Fruit fly (Drosophila melanogaster) whole organism, embryonic: ENCODE data around the gene CG17764.

Experiments used
- Awh ChIP-seq: fragments of 200-800 bp; sonication (Bioruptor generic); IDR thresholded peaks from 2 replicates; pipeline ENCODE4, ENCODE4 v1.3.6; 2022; ENCODE audit warnings: missing biosample characterization, missing genetic modification characterization
- Bteb2 ChIP-seq: fragments of 200-800 bp; sonication (Bioruptor generic); optimal IDR thresholded peaks from 2 replicates; lab custom pipeline; 2016; ENCODE audit warnings: missing biosample characterization, missing genetic modification characterization
- CG10209 ChIP-seq: fragments of 200-800 bp; sonication (Bioruptor generic); optimal IDR thresholded peaks from 3 replicates; lab custom pipeline; 2017; ENCODE audit warnings: missing biosample characterization, mild to moderate bottlenecking, missing genetic modification characterization, missing genetic modification reagents
- CG10321 ChIP-seq: fragments of 200-800 bp; sonication (Bioruptor generic); IDR thresholded peaks from 2 replicates; pipeline ENCODE4 v1.3.6; 2022; ENCODE audit warnings: missing biosample characterization, missing genetic modification characterization
- CG10366 ChIP-seq: fragments of 200-800 bp; sonication (Bioruptor generic); IDR thresholded peaks from 2 replicates; pipeline ENCODE4 v1.3.6; 2022; ENCODE audit warnings: missing biosample characterization, missing genetic modification characterization
- CG10565 ChIP-seq: fragments of 200-800 bp; sonication (Bioruptor generic); optimal IDR thresholded peaks from 3 replicates; lab custom pipeline; 2016; ENCODE audit warnings: missing biosample characterization, mild to moderate bottlenecking, missing genetic modification characterization
- CG11247 ChIP-seq: fragments of 200-800 bp; sonication (Bioruptor generic); IDR thresholded peaks from 2 replicates; pipeline ENCODE4 v1.3.6; 2022; ENCODE audit warnings: missing biosample characterization, missing genetic modification characterization
- CG11560 ChIP-seq: fragments of 200-800 bp; sonication (Bioruptor generic); IDR thresholded peaks from 3 replicates; pipeline ENCODE4 v1.3.6; 2022; ENCODE audit warnings: missing biosample characterization, missing genetic modification characterization
- CG12942 ChIP-seq: fragments of 200-800 bp; sonication (Bioruptor generic); optimal IDR thresholded peaks from 3 replicates; lab custom pipeline; 2016; ENCODE audit warnings: missing biosample characterization, missing genetic modification characterization
- CG13287 ChIP-seq: fragments of 200-800 bp; sonication (Bioruptor generic); IDR thresholded peaks from 2 replicates; pipeline ENCODE4 v1.3.6; 2022; ENCODE audit warnings: missing biosample characterization, missing genetic modification characterization; ENCODE audit not compliant: partially characterized antibody
- CG13296 ChIP-seq: fragments of 200-800 bp; sonication (Bioruptor generic); optimal IDR thresholded peaks from 3 replicates; lab custom pipeline; 2018; ENCODE audit warnings: missing biosample characterization, mild to moderate bottlenecking, missing genetic modification characterization
- CG13775 ChIP-seq: fragments of 200-800 bp; sonication (Bioruptor generic); optimal IDR thresholded peaks from 3 replicates; lab custom pipeline; 2017; ENCODE audit warnings: missing biosample characterization, mild to moderate bottlenecking, missing genetic modification characterization
- CG15073 ChIP-seq: fragments of 200-800 bp; sonication (Bioruptor generic); optimal IDR thresholded peaks from 2 replicates; lab custom pipeline; 2016; ENCODE audit warnings: missing biosample characterization, missing genetic modification characterization
- CG1603 ChIP-seq: fragments of 200-800 bp; sonication (Bioruptor generic); optimal IDR thresholded peaks from 2 replicates; lab custom pipeline; 2019; ENCODE audit warnings: missing biosample characterization, mild to moderate bottlenecking, missing genetic modification characterization, moderate library complexity
- CG7928 ChIP-seq: fragments of 200-800 bp; sonication (Bioruptor generic); optimal IDR thresholded peaks from 2 replicates; lab custom pipeline; 2017; ENCODE audit warnings: missing biosample characterization, mild to moderate bottlenecking, missing genetic modification characterization
- CG8089 ChIP-seq: fragments of 200-800 bp; sonication (Bioruptor generic); optimal IDR thresholded peaks from 3 replicates; lab custom pipeline; 2016; ENCODE audit warnings: missing biosample characterization, missing genetic modification characterization
- CG9609 ChIP-seq: fragments of 200-800 bp; sonication (Bioruptor generic); optimal IDR thresholded peaks from 3 replicates; lab custom pipeline; 2016; ENCODE audit warnings: missing biosample characterization, missing genetic modification characterization
- Fer2 ChIP-seq: fragments of 200-800 bp; sonication (Bioruptor generic); optimal IDR thresholded peaks from 2 replicates; lab custom pipeline; 2018; ENCODE audit warnings: missing biosample characterization, mild to moderate bottlenecking, missing genetic modification characterization, moderate library complexity
- Hmx ChIP-seq: fragments of 200-800 bp; sonication (Bioruptor generic); optimal IDR thresholded peaks from 2 replicates; lab custom pipeline; 2016; ENCODE audit warnings: missing biosample characterization, missing genetic modification characterization
- Hr3 ChIP-seq: fragments of 200-800 bp; sonication (Bioruptor generic); optimal IDR thresholded peaks from 3 replicates; lab custom pipeline; 2016; ENCODE audit warnings: missing biosample characterization, missing genetic modification characterization
- NC2β ChIP-seq: fragments of 200-800 bp; sonication (Bioruptor generic); optimal IDR thresholded peaks from 2 replicates; lab custom pipeline; 2016; ENCODE audit warnings: missing biosample characterization, missing genetic modification characterization
- Neu2 ChIP-seq: fragments of 200-800 bp; sonication (Bioruptor generic); optimal IDR thresholded peaks from 3 replicates; lab custom pipeline; 2016; ENCODE audit warnings: missing biosample characterization, missing genetic modification characterization, borderline replicate concordance
- Sin3A ChIP-seq: fragments of >200 bp; optimal IDR thresholded peaks from 2 replicates; lab custom pipeline; 2018
- Spps ChIP-seq: fragments of 200-800 bp; sonication (Bioruptor generic); optimal IDR thresholded peaks from 2 replicates; lab custom pipeline; 2018; ENCODE audit warnings: missing biosample characterization, mild to moderate bottlenecking, missing genetic modification characterization
- Trl ChIP-seq, 3 experiments: fragments of >200 bp in 2 of 3; fragments of 200-800 bp in 1 of 3; sonication (Bioruptor generic) in 1 of 3; optimal IDR thresholded peaks; 2 replicates in 1 of 3; 3 replicates in 2 of 3; lab custom pipeline; 2016 to 2017; ENCODE audit warnings: missing biosample characterization in 1 of 3, missing genetic modification characterization in 1 of 3
- ap ChIP-seq: fragments of 200-800 bp; sonication (Bioruptor generic); IDR thresholded peaks from 2 replicates; pipeline ENCODE4 v1.3.6; 2022; ENCODE audit warnings: missing biosample characterization, missing genetic modification characterization
- ase ChIP-seq: fragments of 200-800 bp; sonication (Bioruptor generic); IDR thresholded peaks from 3 replicates; pipeline ENCODE4 v1.3.6; 2022; ENCODE audit warnings: missing biosample characterization, missing genetic modification characterization
- bcd ChIP-seq: fragments of 200-800 bp; sonication (Bioruptor generic); optimal IDR thresholded peaks from 2 replicates; lab custom pipeline; 2017; ENCODE audit warnings: missing biosample characterization, mild to moderate bottlenecking, missing genetic modification characterization
- cg ChIP-seq: fragments of 200-800 bp; sonication (Bioruptor generic); optimal IDR thresholded peaks from 3 replicates; lab custom pipeline; 2019; ENCODE audit warnings: missing biosample characterization, mild to moderate bottlenecking, missing genetic modification characterization, moderate library complexity
- dati ChIP-seq: fragments of 200-800 bp; sonication (Bioruptor generic); IDR thresholded peaks from 2 replicates; pipeline ENCODE4 v1.3.6; 2022; ENCODE audit warnings: missing biosample characterization, missing genetic modification characterization
- dmrt11E ChIP-seq: fragments of 200-800 bp; sonication (Bioruptor generic); optimal IDR thresholded peaks from 3 replicates; lab custom pipeline; 2018; ENCODE audit warnings: missing biosample characterization, mild to moderate bottlenecking, missing genetic modification characterization, moderate library complexity
- fd102C ChIP-seq: fragments of 200-800 bp; sonication (Bioruptor generic); optimal IDR thresholded peaks from 2 replicates; lab custom pipeline; 2018; ENCODE audit warnings: missing biosample characterization, mild to moderate bottlenecking, missing genetic modification characterization, moderate library complexity
- ftz-f1 ChIP-seq: fragments of 200-800 bp; sonication (Bioruptor generic); optimal IDR thresholded peaks from 2 replicates; lab custom pipeline; 2016; ENCODE audit warnings: missing biosample characterization, missing genetic modification characterization
- grn ChIP-seq: fragments of 200-800 bp; sonication (Bioruptor generic); optimal IDR thresholded peaks from 3 replicates; lab custom pipeline; 2017; ENCODE audit warnings: missing biosample characterization, missing genetic modification characterization
- h ChIP-seq: fragments of >200 bp; optimal IDR thresholded peaks from 2 replicates; lab custom pipeline; 2017
- jigr1 ChIP-seq: fragments of 200-800 bp; sonication (Bioruptor generic); IDR thresholded peaks from 3 replicates; pipeline ENCODE4 v1.3.6; 2022; ENCODE audit warnings: missing biosample characterization, missing genetic modification characterization
- lmd ChIP-seq: fragments of 200-800 bp; sonication (Bioruptor generic); IDR thresholded peaks from 2 replicates; pipeline ENCODE4 v1.3.6; 2022; ENCODE audit warnings: missing biosample characterization, missing genetic modification characterization
- lola ChIP-seq, 3 experiments: fragments of >200 bp in 2 of 3; fragments of 200-800 bp in 1 of 3; sonication (Bioruptor generic) in 1 of 3; optimal IDR thresholded peaks; 2 replicates each; lab custom pipeline; 2017 to 2019; ENCODE audit warnings: missing biosample characterization in 3 of 3, missing genetic modification characterization in 3 of 3, mild to moderate bottlenecking in 1 of 3, moderate library complexity in 1 of 3
- nom ChIP-seq: fragments of 200-800 bp; sonication (Bioruptor generic); optimal IDR thresholded peaks from 2 replicates; lab custom pipeline; 2017; ENCODE audit warnings: missing biosample characterization, missing genetic modification characterization, mild to moderate bottlenecking, moderate library complexity, missing genetic modification reagents
- odd ChIP-seq: fragments of 200-800 bp; sonication (Bioruptor generic); optimal IDR thresholded peaks from 2 replicates; lab custom pipeline; 2017; ENCODE audit warnings: missing biosample characterization, mild to moderate bottlenecking, missing genetic modification characterization
- otp ChIP-seq: fragments of 200-800 bp; sonication (Bioruptor generic); IDR thresholded peaks from 3 replicates; pipeline ENCODE4, ENCODE4 v1.3.6; 2022; ENCODE audit warnings: missing biosample characterization, missing genetic modification characterization
- pfk ChIP-seq: fragments of 200-800 bp; sonication (Bioruptor generic); optimal IDR thresholded peaks from 2 replicates; lab custom pipeline; 2018; ENCODE audit warnings: missing biosample characterization, mild to moderate bottlenecking, missing genetic modification characterization, moderate library complexity
- rib ChIP-seq: fragments of 200-800 bp; sonication (Bioruptor generic); IDR thresholded peaks from 2 replicates; pipeline ENCODE4 v1.3.6; 2022; ENCODE audit warnings: missing biosample characterization, missing genetic modification characterization
- sob ChIP-seq: fragments of 200-800 bp; sonication (Bioruptor generic); IDR thresholded peaks from 2 replicates; pipeline ENCODE4 v1.3.6; 2022; ENCODE audit warnings: missing biosample characterization, missing genetic modification characterization
- tgo ChIP-seq: fragments of 200-800 bp; sonication (Bioruptor generic); IDR thresholded peaks from 3 replicates; pipeline ENCODE4 v1.3.6; 2022; ENCODE audit warnings: missing biosample characterization, missing genetic modification characterization
- tup ChIP-seq: fragments of 200-800 bp; sonication (Bioruptor generic); optimal IDR thresholded peaks from 2 replicates; lab custom pipeline; 2016; ENCODE audit warnings: missing biosample characterization, mild to moderate bottlenecking, missing genetic modification characterization, moderate library complexity
- twi ChIP-seq: fragments of 200-800 bp; optimal IDR thresholded peaks from 2 replicates; lab custom pipeline; 2019; ENCODE audit warnings: missing biosample characterization, mild to moderate bottlenecking, missing genetic modification characterization, moderate library complexity
- unc-4 ChIP-seq: fragments of 200-800 bp; sonication (Bioruptor generic); IDR thresholded peaks from 2 replicates; pipeline ENCODE4 v1.3.6; 2022; ENCODE audit warnings: missing biosample characterization, missing genetic modification characterization; ENCODE audit not compliant: partially characterized antibody
- usp ChIP-seq: fragments of >200 bp; optimal IDR thresholded peaks from 2 replicates; lab custom pipeline; 2017; ENCODE audit warnings: missing biosample characterization, missing genetic modification characterization

Gene CG17764

DNA sequence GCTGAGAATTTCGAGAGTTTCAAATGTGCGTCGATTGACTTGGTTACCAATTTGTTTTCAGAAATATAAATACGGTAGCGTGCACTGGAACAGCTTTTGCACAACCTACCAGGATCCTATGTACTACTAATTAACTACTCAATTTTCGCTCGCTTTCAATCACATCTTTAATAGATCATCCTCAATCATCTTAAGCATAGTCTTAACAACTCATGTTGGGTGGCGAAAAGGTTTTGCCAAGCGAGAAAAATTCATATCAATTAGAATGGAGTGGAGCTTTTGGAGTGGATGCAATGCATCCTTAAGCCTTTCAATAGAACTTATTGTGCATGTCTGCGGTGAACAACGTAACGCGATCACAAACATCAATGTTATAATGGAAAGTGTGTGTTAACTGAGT is at the start of gene CG17764:
TSS of gene CG17764 (minus strand) at position 101 of the 400 bp plus-strand sequence.
- no peak for TF ChIP-seq CG8089
- TF ChIP-seq Hmx (GFP tag; lab: Kevin White, UChicago) = no peak
- no peak for TF ChIP-seq Spps (tag; lab: Kevin White, UChicago)
- no peak for TF ChIP-seq Sin3A (lab: Kevin White, UChicago)
- no peak for TF ChIP-seq lola (GFP tag; optimal IDR thresholded peaks at IDR 0.05; lab: Kevin White, UChicago)

DNA sequence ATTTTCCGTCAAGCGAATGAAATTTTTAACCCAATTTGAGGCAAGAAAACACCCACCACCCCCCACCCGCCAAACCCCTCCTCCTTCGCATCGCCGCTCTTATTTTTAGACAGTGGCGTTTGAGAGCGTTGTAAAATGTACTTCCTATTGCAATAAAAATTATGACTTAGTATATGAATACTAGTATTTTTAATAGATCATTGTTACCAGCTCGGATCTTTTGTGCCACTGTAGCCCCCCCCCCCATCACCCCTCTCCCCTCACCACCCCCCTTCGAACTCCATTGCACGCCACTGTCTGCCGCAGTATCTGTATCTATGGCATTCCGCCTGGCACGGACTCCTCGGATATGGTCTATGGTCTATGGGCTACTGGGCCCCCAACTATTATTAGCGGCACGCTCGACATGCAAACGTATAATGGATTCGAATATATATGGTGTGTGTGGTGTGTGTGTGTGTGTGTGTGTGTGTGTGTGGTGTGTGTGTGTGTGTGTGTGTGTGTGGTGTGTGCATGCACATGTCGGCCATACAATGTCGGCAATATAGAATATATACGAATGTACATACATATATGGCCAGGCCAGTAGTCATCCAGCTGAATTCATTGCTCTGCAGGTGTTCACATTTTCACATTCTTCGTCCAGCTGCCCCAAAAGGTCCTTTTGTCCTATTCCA is 42.8 kb upstream of the CG17764 start:
- TF ChIP-seq Neu2 (GFP tag; lab: Kevin White, UChicago) (no peak), CG11247 (GFP tag; lab: Robert Waterston, UW) (no peak), NC2β (GFP tag; lab: Kevin White, UChicago) (no peak), CG10565 (GFP tag; lab: Kevin White, UChicago) (no peak), Trl (optimal IDR thresholded peaks at IDR 0.05; lab: Kevin White, UChicago) (no peak), Trl (GFP tag; optimal IDR thresholded peaks at IDR 0.05; lab: Kevin White, UChicago) (no peak), bcd (GFP tag; lab: Kevin White, UChicago) (no peak), tgo (GFP tag; lab: Robert Waterston, UW) (0 out of 3 replicates have a peak, but pooled peaks have one; percentile 18), cg (GFP tag; lab: Kevin White, UChicago) (peak; percentile 11), CG13775 (no peak), sob (GFP tag; lab: Robert Waterston, UW) (no peak), unc-4 (GFP tag; lab: Robert Waterston, UW) (no peak), ftz-f1 (no peak), h (lab: Kevin White, UChicago) (no peak), CG10209 (GFP tag; lab: Kevin White, UChicago) (no peak), Bteb2 (GFP tag; lab: Kevin White, UChicago) (no peak), Hr3 (GFP tag; lab: Kevin White, UChicago) (no peak), jigr1 (GFP tag; lab: Robert Waterston, UW) (no peak), CG1603 (peak; percentile 53), ase (GFP tag; lab: Robert Waterston, UW) (peak; percentile 53; the same call in 1 of the 3 replicates), rib (GFP tag; lab: Robert Waterston, UW) (no peak), dmrt11E (tag; lab: Kevin White, UChicago) (no peak), CG12942 (no peak), CG11560 (tag; lab: Robert Waterston, UW) (no peak), ap (no peak), nom (GFP tag; lab: Kevin White, UChicago) (no peak), otp (GFP tag; lab: Robert Waterston, UW) (no peak), tup (GFP tag; lab: Kevin White, UChicago) (no peak), fd102C (no peak), Spps (tag; lab: Kevin White, UChicago) (no peak), CG10321 (no peak), CG8089 (no peak), grn (no peak), CG15073 (GFP tag; lab: Kevin White, UChicago) (no peak), odd (GFP tag; lab: Kevin White, UChicago) (no peak), lmd (GFP tag; lab: Robert Waterston, UW) (peak; percentile 48), CG9609 (GFP tag; lab: Kevin White, UChicago) (no peak), Fer2 (tag; lab: Kevin White, UChicago) (no peak), CG7928 (GFP tag; lab: Kevin White, UChicago) (no peak), pfk (GFP tag; lab: Kevin White, UChicago) (no peak), CG13287 (GFP tag; lab: Robert Waterston, UW) (no peak), dati (GFP tag; lab: Robert Waterston, UW) (no peak), usp (GFP tag; lab: Kevin White, UChicago) (no peak), twi (tag; lab: Kevin White, UChicago) (no peak), CG13296 (no peak), CG10366 (peak; percentile 33), Awh (GFP tag; lab: Robert Waterston, UW) (no peak)
